Fruit fly (Drosophila melanogaster): Measurements from ENCODE around the gene phr6-4.

phr6-4 gene

dm6 chr2L:20674718-20675117 is 29.1 kb upstream of the phr6-4 start:
- TF ChIP-seq jim (GFP tag; optimal IDR thresholded peaks at IDR 0.05) (no peak), Hnf4 (GFP tag; optimal IDR thresholded peaks at IDR 0.05) (no peak), dsf (GFP tag; optimal IDR thresholded peaks at IDR 0.05; ENCODE audit: borderline replicate concordance) (no peak), br (GFP tag; optimal IDR thresholded peaks at IDR 0.05) (no peak), Sp1 (GFP tag; optimal IDR thresholded peaks at IDR 0.05) (no peak), woc (GFP tag; optimal IDR thresholded peaks at IDR 0.05) (no peak), h (GFP tag; optimal IDR thresholded peaks at IDR 0.05) (no peak), N (GFP tag; optimal IDR thresholded peaks at IDR 0.05) (no peak), foxo (GFP tag; optimal IDR thresholded peaks at IDR 0.05) (no peak), tai (GFP tag; optimal IDR thresholded peaks at IDR 0.05) (no peak), fru (GFP tag; optimal IDR thresholded peaks at IDR 0.05) (no peak), usp (GFP tag; optimal IDR thresholded peaks at IDR 0.05) (no peak), CrebA (GFP tag; optimal IDR thresholded peaks at IDR 0.05; ENCODE audit: borderline replicate concordance) (no peak), Hr78 (GFP tag; optimal IDR thresholded peaks at IDR 0.05) (no peak), brk (GFP tag; optimal IDR thresholded peaks at IDR 0.05) (no peak), Abd-B (GFP tag; optimal IDR thresholded peaks at IDR 0.05) (no peak), sv (GFP tag; optimal IDR thresholded peaks at IDR 0.05) (no peak), lola (GFP tag; optimal IDR thresholded peaks at IDR 0.05) (no peak), Mio (GFP tag; optimal IDR thresholded peaks at IDR 0.05) (no peak)

- TF ChIP-seq woc (GFP tag; optimal IDR thresholded peaks at IDR 0.05) (no peak), br (GFP tag; optimal IDR thresholded peaks at IDR 0.05) (no peak), Mio (GFP tag; optimal IDR thresholded peaks at IDR 0.05) (no peak), N (GFP tag; optimal IDR thresholded peaks at IDR 0.05) (no peak)
These were observed 28.3 kb upstream of the phr6-4 start for dm6 chr2L:20673737-20674461.

dm6 chr2L:20671212-20671611 is 25.6 kb upstream of the phr6-4 start:
- TF ChIP-seq sage (GFP tag; optimal IDR thresholded peaks at IDR 0.05) = no peak
- TF ChIP-seq rgr (GFP tag; optimal IDR thresholded peaks at IDR 0.05) = no peak

dm6 chr2L:20664428-20664827 is 18.8 kb upstream of the phr6-4 start:
- TF ChIP-seq CG32264 (GFP tag; optimal IDR thresholded peaks at IDR 0.05) (no peak), dsf (GFP tag; optimal IDR thresholded peaks at IDR 0.05; ENCODE audit: borderline replicate concordance) (no peak), Vsx2 (GFP tag; optimal IDR thresholded peaks at IDR 0.05; ENCODE audit: partially characterized antibody) (no peak), Dif (GFP tag; optimal IDR thresholded peaks at IDR 0.05; ENCODE audit: partially characterized antibody) (no peak), N (GFP tag; optimal IDR thresholded peaks at IDR 0.05) (no peak), br (GFP tag; optimal IDR thresholded peaks at IDR 0.05) (no peak), Dfd (GFP tag; optimal IDR thresholded peaks at IDR 0.05) (no peak), brk (GFP tag; optimal IDR thresholded peaks at IDR 0.05) (no peak), OdsH (GFP tag; optimal IDR thresholded peaks at IDR 0.05) (no peak), h (GFP tag; optimal IDR thresholded peaks at IDR 0.05) (no peak), Rel (GFP tag; optimal IDR thresholded peaks at IDR 0.05) (no peak), Rel (tag; optimal IDR thresholded peaks at IDR 0.05) (no peak), tai (GFP tag; optimal IDR thresholded peaks at IDR 0.05) (no peak), usp (GFP tag; optimal IDR thresholded peaks at IDR 0.05) (no peak), fru (GFP tag; optimal IDR thresholded peaks at IDR 0.05) (no peak), Hnf4 (GFP tag; optimal IDR thresholded peaks at IDR 0.05) (no peak), dl (GFP tag; optimal IDR thresholded peaks at IDR 0.05; ENCODE audit: insufficient read depth in 1 of 2, partially characterized antibody in 2 of 2) (no peak)

dm6 chr2L:20661071-20661470 is 15.5 kb upstream of the phr6-4 start:
- no peak for TF ChIP-seq Rel (GFP tag; optimal IDR thresholded peaks at IDR 0.05)
- no peak for TF ChIP-seq Rel (tag; optimal IDR thresholded peaks at IDR 0.05)
- TF ChIP-seq lola (GFP tag; optimal IDR thresholded peaks at IDR 0.05) = no peak
- no peak for TF ChIP-seq foxo (GFP tag; optimal IDR thresholded peaks at IDR 0.05)
- TF ChIP-seq N (GFP tag; optimal IDR thresholded peaks at IDR 0.05) = no peak
- no peak for TF ChIP-seq rgr (GFP tag; optimal IDR thresholded peaks at IDR 0.05)
- no peak for TF ChIP-seq fru (GFP tag; optimal IDR thresholded peaks at IDR 0.05)
- TF ChIP-seq Hnf4 (GFP tag; optimal IDR thresholded peaks at IDR 0.05) = no peak
- TF ChIP-seq Sp1 (GFP tag; optimal IDR thresholded peaks at IDR 0.05) = no peak
- no peak for TF ChIP-seq woc (GFP tag; optimal IDR thresholded peaks at IDR 0.05)
- no peak for TF ChIP-seq Dif (GFP tag; optimal IDR thresholded peaks at IDR 0.05; ENCODE audit: partially characterized antibody)

Data from whole organism, wandering third instar larva.